Worm (Caenorhabditis elegans) whole organism, young adult: ENCODE results near the gene hsd-2.
A peak's percentile ranks its signal among the peaks of the same experiment; 100 is the strongest.

Experiments used
- B0035.1 ChIP-seq: sonication (generic microtip); optimal IDR thresholded peaks from 2 replicates; lab custom pipeline; 2016; ENCODE audit warnings: missing genetic modification characterization, mild to moderate bottlenecking, missing compliant biosample characterization, missing genotype, missing genetic modification reagents
- C17E4.6 ChIP-seq: fragments of 200-800 bp; sonication (Bioruptor generic); IDR thresholded peaks from 2 replicates; pipeline ENCODE4 v1.3.6; 2022; ENCODE audit warnings: missing genetic modification reagents, missing genetic modification characterization, missing compliant biosample characterization
- D2030.7 ChIP-seq: fragments of 200-800 bp; sonication (Bioruptor generic); IDR thresholded peaks from 2 replicates; pipeline ENCODE4 v1.3.6; 2022; ENCODE audit warnings: missing genetic modification reagents, missing genetic modification characterization, missing compliant biosample characterization
- F23B12.7 ChIP-seq: sonication (generic microtip); optimal IDR thresholded peaks from 2 replicates; lab custom pipeline; 2017; ENCODE audit warnings: missing genetic modification characterization, mild to moderate bottlenecking, missing compliant biosample characterization, antibody characterized with exemption, moderate library complexity; ENCODE audit not compliant: insufficient read depth
- F33H1.4 ChIP-seq: fragments of 200-800 bp; sonication (Bioruptor generic); IDR thresholded peaks from 2 replicates; pipeline ENCODE4 v1.3.6; 2022; ENCODE audit warnings: missing genetic modification reagents, missing genetic modification characterization, missing compliant biosample characterization
- F37B4.10 ChIP-seq: fragments of 200-800 bp; sonication (Bioruptor generic); IDR thresholded peaks from 2 replicates; pipeline ENCODE4 v1.3.6; 2022; ENCODE audit warnings: missing genetic modification characterization, missing compliant biosample characterization
- F39B2.1 ChIP-seq: fragments of 200-800 bp; sonication (Bioruptor generic); IDR thresholded peaks from 2 replicates; pipeline ENCODE4 v1.3.6; 2022; ENCODE audit warnings: missing genetic modification reagents, missing genetic modification characterization, missing compliant biosample characterization
- F52B5.7 ChIP-seq: sonication (generic microtip); optimal IDR thresholded peaks from 2 replicates; lab custom pipeline; 2016; ENCODE audit warnings: mild to moderate bottlenecking, missing genetic modification characterization, missing compliant biosample characterization
- F57C9.4 ChIP-seq: sonication (generic microtip); optimal IDR thresholded peaks from 2 replicates; lab custom pipeline; 2017; ENCODE audit warnings: mild to moderate bottlenecking, missing genetic modification characterization, missing compliant biosample characterization
- K11D2.4 ChIP-seq: fragments of 200-800 bp; sonication (Bioruptor generic); IDR thresholded peaks from 2 replicates; pipeline ENCODE4 v1.3.6; 2022; ENCODE audit warnings: missing genetic modification reagents, missing genetic modification characterization, missing compliant biosample characterization
- K12H6.12 ChIP-seq: fragments of 200-800 bp; sonication (Bioruptor generic); optimal IDR thresholded peaks from 2 replicates; lab custom pipeline; 2018; ENCODE audit warnings: mild to moderate bottlenecking, missing genetic modification characterization, missing compliant biosample characterization
- T26A5.8 ChIP-seq: sonication (generic microtip); optimal IDR thresholded peaks from 2 replicates; lab custom pipeline; 2016; ENCODE audit warnings: missing genetic modification characterization, missing compliant biosample characterization
- Y53F4B.3 ChIP-seq: fragments of 200-800 bp; sonication (Bioruptor generic); IDR thresholded peaks from 2 replicates; pipeline ENCODE4 v1.3.6; 2022; ENCODE audit warnings: missing genetic modification reagents, missing genetic modification characterization, missing compliant biosample characterization
- Y79H2A.3 ChIP-seq: fragments of 200-800 bp; sonication (Bioruptor generic); conservative IDR thresholded peaks from 2 replicates; pipeline ENCODE4 v1.3.6; 2022; ENCODE audit warnings: missing genetic modification reagents, missing genetic modification characterization, missing compliant biosample characterization
- ama-1 ChIP-seq, 3 experiments: fragments of 150-350 bp in 1 of 3; sonication (generic microtip) in 2 of 3; optimal IDR thresholded peaks; 2 replicates each; lab custom pipeline; 2014 to 2018; ENCODE audit warnings: missing biosample characterization in 2 of 3, missing genetic modification characterization in 2 of 3, missing genetic modification reagents in 2 of 3
- aptf-3 ChIP-seq: fragments of 200-800 bp; sonication (Bioruptor generic); IDR thresholded peaks from 2 replicates; pipeline ENCODE4 v1.3.6; 2022; ENCODE audit warnings: missing genetic modification characterization, missing compliant biosample characterization
- atf-7 ChIP-seq: sonication (generic microtip); optimal IDR thresholded peaks from 2 replicates; lab custom pipeline; 2017; ENCODE audit warnings: mild to moderate bottlenecking, missing genetic modification characterization, missing compliant biosample characterization
- bed-2 ChIP-seq: fragments of 200-800 bp; sonication (Bioruptor generic); IDR thresholded peaks from 2 replicates; pipeline ENCODE4 v1.3.6; 2022; ENCODE audit warnings: missing genetic modification reagents, missing genetic modification characterization, missing compliant biosample characterization
- ceh-100 ChIP-seq: fragments of 200-800 bp; sonication (Bioruptor generic); IDR thresholded peaks from 2 replicates; pipeline ENCODE4 v1.3.6; 2022; ENCODE audit warnings: missing genetic modification reagents, missing genetic modification characterization, missing compliant biosample characterization
- die-1 ChIP-seq: sonication (generic microtip); optimal IDR thresholded peaks from 2 replicates; lab custom pipeline; 2016; ENCODE audit warnings: missing genotype, mild to moderate bottlenecking, missing genetic modification characterization, missing compliant biosample characterization
- dox-1 ChIP-seq: fragments of 200-800 bp; sonication (Bioruptor generic); IDR thresholded peaks from 2 replicates; pipeline ENCODE4 v1.3.6; 2022; ENCODE audit warnings: missing genetic modification reagents, missing genetic modification characterization, missing compliant biosample characterization
- dpl-1 ChIP-seq: fragments of 150-350 bp; optimal IDR thresholded peaks from 2 replicates; lab custom pipeline; 2014; ENCODE audit warnings: missing biosample characterization, missing genetic modification reagents, missing genetic modification characterization
- efl-1 ChIP-seq: fragments of 150-350 bp; optimal IDR thresholded peaks from 2 replicates; lab custom pipeline; 2014; ENCODE audit warnings: missing biosample characterization, missing genetic modification reagents, missing genetic modification characterization
- egrh-3 ChIP-seq: fragments of 200-800 bp; sonication (Bioruptor generic); IDR thresholded peaks from 2 replicates; pipeline ENCODE4 v1.3.6; 2022; ENCODE audit warnings: missing genetic modification reagents, missing genetic modification characterization, missing compliant biosample characterization
- ekl-4 ChIP-seq: fragments of 200-800 bp; sonication (Bioruptor generic); IDR thresholded peaks from 2 replicates; pipeline ENCODE4 v1.3.6; 2022; ENCODE audit warnings: missing genetic modification reagents, missing genetic modification characterization, missing compliant biosample characterization
- him-1 ChIP-seq: sonication (generic microtip); optimal IDR thresholded peaks from 2 replicates; lab custom pipeline; 2016; ENCODE audit warnings: missing genotype, missing genetic modification reagents, missing genetic modification characterization, missing compliant biosample characterization
- hlh-26 ChIP-seq: fragments of 200-800 bp; sonication (Bioruptor generic); conservative IDR thresholded peaks from 2 replicates; pipeline ENCODE4 v1.3.6; 2022; ENCODE audit warnings: missing genetic modification reagents, missing genetic modification characterization, missing compliant biosample characterization
- hmg-1.2 ChIP-seq: fragments of 200-800 bp; sonication (Bioruptor generic); IDR thresholded peaks from 2 replicates; pipeline ENCODE4 v1.3.6; 2022; ENCODE audit warnings: missing genetic modification reagents, missing genetic modification characterization, missing compliant biosample characterization
- hmg-20 ChIP-seq: fragments of 200-800 bp; sonication (Bioruptor generic); IDR thresholded peaks from 2 replicates; pipeline ENCODE4 v1.3.6; 2022; ENCODE audit warnings: missing genetic modification reagents, missing genetic modification characterization, missing compliant biosample characterization
- hrde-1 ChIP-seq: sonication (generic microtip); optimal IDR thresholded peaks from 2 replicates; lab custom pipeline; 2016; ENCODE audit warnings: missing genetic modification characterization, mild to moderate bottlenecking, missing compliant biosample characterization, moderate library complexity, missing genotype, missing genetic modification reagents, borderline replicate concordance
- let-526 ChIP-seq: fragments of 200-800 bp; sonication (Bioruptor generic); IDR thresholded peaks from 2 replicates; pipeline ENCODE4 v1.3.6; 2022; ENCODE audit warnings: missing genetic modification reagents, missing genetic modification characterization, missing compliant biosample characterization
- lsl-1 ChIP-seq: fragments of 200-800 bp; sonication (Bioruptor generic); optimal IDR thresholded peaks from 2 replicates; lab custom pipeline; 2018; ENCODE audit warnings: mild to moderate bottlenecking, missing genetic modification characterization, moderate library complexity, missing compliant biosample characterization
- madf-10 ChIP-seq: sonication (generic microtip); optimal IDR thresholded peaks from 2 replicates; lab custom pipeline; 2016; ENCODE audit warnings: mild to moderate bottlenecking, missing genetic modification characterization, missing compliant biosample characterization
- mel-28 ChIP-seq: sonication (generic microtip); optimal IDR thresholded peaks from 2 replicates; lab custom pipeline; 2016; ENCODE audit warnings: borderline replicate concordance, mild to moderate bottlenecking, missing genetic modification characterization, missing compliant biosample characterization
- mes-4 ChIP-seq: sonication (generic microtip); optimal IDR thresholded peaks from 2 replicates; lab custom pipeline; 2016; ENCODE audit warnings: missing genotype, missing genetic modification characterization, missing compliant biosample characterization
- nfya-2 ChIP-seq: fragments of 200-800 bp; sonication (Bioruptor generic); IDR thresholded peaks from 2 replicates; pipeline ENCODE4 v1.3.6; 2022; ENCODE audit warnings: missing genetic modification reagents, missing genetic modification characterization, missing compliant biosample characterization
- pbrm-1 ChIP-seq: fragments of 200-800 bp; sonication (Bioruptor generic); IDR thresholded peaks from 2 replicates; pipeline ENCODE4 v1.3.6; 2022; ENCODE audit warnings: missing genetic modification reagents, missing genetic modification characterization, missing compliant biosample characterization
- pha-4 ChIP-seq: fragments of 150-350 bp; sonication (generic microtip); optimal IDR thresholded peaks from 2 replicates; lab custom pipeline; 2014; ENCODE audit warnings: missing biosample characterization, missing genetic modification reagents, missing genetic modification characterization
- rpc-1 ChIP-seq, 2 experiments: fragments of 150-350 bp in 1 of 2; sonication (generic microtip) in 1 of 2; optimal IDR thresholded peaks; 2 replicates each; lab custom pipeline; 2014 to 2018; ENCODE audit warnings: missing biosample characterization in 1 of 2, missing genetic modification characterization in 1 of 2, missing genetic modification reagents in 1 of 2, missing genotype in 1 of 2
- snpc-3.4 ChIP-seq: sonication (generic microtip); optimal IDR thresholded peaks from 2 replicates; lab custom pipeline; 2017; ENCODE audit warnings: missing genetic modification characterization, mild to moderate bottlenecking, missing compliant biosample characterization, antibody characterized with exemption, moderate library complexity, missing genotype, missing genetic modification reagents
- snpc-4 ChIP-seq, 5 experiments: fragments of 150-350 bp in 1 of 5; sonication (generic microtip) in 4 of 5; optimal IDR thresholded peaks; 2 replicates each; lab custom pipeline; 2014 to 2018; ENCODE audit warnings: missing genetic modification characterization in 5 of 5, missing biosample characterization in 3 of 5, antibody characterized with exemption in 2 of 5, mild to moderate bottlenecking in 2 of 5, missing compliant biosample characterization in 2 of 5, missing genotype in 2 of 5, moderate library complexity in 2 of 5, missing genetic modification reagents in 1 of 5
- sptf-2 ChIP-seq: fragments of 200-800 bp; sonication (Bioruptor generic); optimal IDR thresholded peaks from 2 replicates; lab custom pipeline; 2018; ENCODE audit warnings: mild to moderate bottlenecking, missing genetic modification characterization, missing compliant biosample characterization
- tlf-1 ChIP-seq: fragments of 200-800 bp; sonication (Bioruptor generic); optimal IDR thresholded peaks from 2 replicates; lab custom pipeline; 2018; ENCODE audit warnings: mild to moderate bottlenecking, missing genetic modification characterization, missing compliant biosample characterization
- unc-130 ChIP-seq: sonication (generic microtip); optimal IDR thresholded peaks from 2 replicates; lab custom pipeline; 2016; ENCODE audit warnings: missing genetic modification reagents, missing genetic modification characterization, missing compliant biosample characterization
- unc-62 ChIP-seq: fragments of 150-350 bp; optimal IDR thresholded peaks from 2 replicates; lab custom pipeline; 2014; ENCODE audit warnings: missing biosample characterization, missing genetic modification reagents, missing genetic modification characterization
- zim-3 ChIP-seq: sonication (generic microtip); optimal IDR thresholded peaks from 2 replicates; lab custom pipeline; 2017; ENCODE audit warnings: mild to moderate bottlenecking, missing genetic modification characterization, moderate library complexity, missing compliant biosample characterization
- ztf-28 ChIP-seq: fragments of 200-800 bp; sonication (Bioruptor generic); IDR thresholded peaks from 2 replicates; pipeline ENCODE4 v1.3.6; 2022; ENCODE audit warnings: missing genetic modification reagents, missing genetic modification characterization, missing compliant biosample characterization

The hsd-2 gene

DNA sequence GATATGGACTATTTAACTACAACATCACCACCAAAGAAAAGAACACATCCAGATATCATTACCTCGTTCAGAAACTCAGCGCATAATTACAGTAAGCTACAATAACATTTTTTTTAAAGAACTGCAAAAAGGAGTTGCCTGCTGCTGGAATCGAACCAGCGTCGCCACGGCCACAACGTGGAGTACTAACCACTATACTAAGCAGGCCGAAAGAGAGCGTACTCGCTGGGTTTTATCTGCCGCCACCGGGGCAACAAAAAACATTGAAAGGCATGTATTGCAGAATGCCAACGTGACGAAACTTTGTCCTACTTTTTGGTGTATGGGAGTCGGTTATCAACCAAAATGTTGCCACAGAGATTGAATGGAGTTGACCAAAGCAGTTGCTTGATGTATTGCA, 17.6 kb downstream of the hsd-2 start (continued):
- peak; percentile 1 for TF ChIP-seq hrde-1 (tag; lab: Kevin White, UChicago)
- TF ChIP-seq Y53F4B.3 (GFP tag; lab: Robert Waterston, UW), result 0 out of 2 replicates have a peak, but pooled peaks have one; percentile 39
- peak; percentile 91 for TF ChIP-seq ztf-28 (GFP tag; lab: Robert Waterston, UW)
- TF ChIP-seq efl-1 (GFP tag; lab: Kevin White, UChicago), result no peak
- peak; percentile 75 for TF ChIP-seq dox-1 (GFP tag; lab: Robert Waterston, UW)
- TF ChIP-seq sptf-2, result no peak
- TF ChIP-seq F57C9.4 (tag; lab: Kevin White, UChicago), result no peak
- no peak for TF ChIP-seq B0035.1 (tag; lab: Kevin White, UChicago)
- TF ChIP-seq F33H1.4, result no peak
- peak; percentile 46 for TF ChIP-seq atf-7
- TF ChIP-seq bed-2 (GFP tag; lab: Robert Waterston, UW), result no peak
- peak; percentile 77 for TF ChIP-seq hmg-20 (GFP tag; lab: Robert Waterston, UW)
- no peak for TF ChIP-seq hlh-26 (GFP tag; lab: Robert Waterston, UW)
- peak; percentile 34; the same call in 1 of the 2 replicates for TF ChIP-seq egrh-3 (GFP tag; lab: Robert Waterston, UW)
- no peak for TF ChIP-seq unc-130 (GFP tag; lab: Kevin White, UChicago)
- no peak for TF ChIP-seq nfya-2 (GFP tag; lab: Robert Waterston, UW)
- peak; percentile 57 for TF ChIP-seq zim-3 (tag; lab: Kevin White, UChicago)
- no peak for TF ChIP-seq pha-4 (tag; lab: Kevin White, UChicago)
- TF ChIP-seq die-1 (tag; lab: Kevin White, UChicago), result peak; percentile 84
- no peak for TF ChIP-seq F37B4.10 (GFP tag; lab: Robert Waterston, UW)
- peak; percentile 81 for TF ChIP-seq rpc-1 (optimal IDR thresholded peaks at IDR 0.05; lab: Kevin White, UChicago)
- peak; percentile 87 for TF ChIP-seq rpc-1 (tag; optimal IDR thresholded peaks at IDR 0.05; lab: Kevin White, UChicago)
- no peak for TF ChIP-seq K11D2.4 (GFP tag; lab: Robert Waterston, UW)
- peak; percentile 23 for TF ChIP-seq mes-4 (tag; lab: Kevin White, UChicago)
- TF ChIP-seq aptf-3 (GFP tag; lab: Robert Waterston, UW), result no peak; the same call in 1 of the 2 replicates
- peak; percentile 76 for TF ChIP-seq snpc-4 (GFP tag; optimal IDR thresholded peaks at IDR 0.05; lab: Kevin White, UChicago)
- TF ChIP-seq snpc-4 (tag; optimal IDR thresholded peaks at IDR 0.05; lab: Kevin White, UChicago), result peak in 1 of 4 experiments; percentile 71
- TF ChIP-seq let-526 (GFP tag; lab: Robert Waterston, UW), result no peak
- peak; percentile 72 for TF ChIP-seq madf-10 (tag; lab: Kevin White, UChicago)
- 0 out of 2 replicates have a peak, but pooled peaks have one; percentile 29 for TF ChIP-seq C17E4.6 (GFP tag; lab: Robert Waterston, UW)
- peak; percentile 37; the same call in 1 of the 2 replicates for TF ChIP-seq ceh-100
- TF ChIP-seq lsl-1, result peak; percentile 2
- TF ChIP-seq F39B2.1 (GFP tag; lab: Robert Waterston, UW), result no peak
- peak; percentile 87 for TF ChIP-seq F23B12.7 (tag; lab: Kevin White, UChicago)
- TF ChIP-seq F52B5.7 (tag; lab: Kevin White, UChicago), result peak; percentile 70
- no peak for TF ChIP-seq unc-62 (GFP tag; lab: Kevin White, UChicago)
- peak; percentile 14 for TF ChIP-seq snpc-3.4
- no peak for TF ChIP-seq tlf-1 (GFP tag; lab: Kevin White, UChicago)
- TF ChIP-seq hmg-1.2, result peak; percentile 83
- TF ChIP-seq Y79H2A.3 (GFP tag; lab: Robert Waterston, UW), result no peak
- TF ChIP-seq mel-28 (tag; lab: Kevin White, UChicago), result peak; percentile 35
- peak; percentile 14 for TF ChIP-seq T26A5.8
- peak; percentile 84 for TF ChIP-seq D2030.7 (GFP tag; lab: Robert Waterston, UW)
- TF ChIP-seq K12H6.12 (tag; lab: Kevin White, UChicago), result peak; percentile 62
- TF ChIP-seq dpl-1 (GFP tag; lab: Kevin White, UChicago), result no peak
- TF ChIP-seq ekl-4 (GFP tag; lab: Robert Waterston, UW), result peak; percentile 47; the same call in 1 of the 2 replicates
- TF ChIP-seq him-1 (tag; lab: Kevin White, UChicago), result peak; percentile 83
- TF ChIP-seq ama-1 (optimal IDR thresholded peaks at IDR 0.05; lab: Kevin White, UChicago), result no peak
- TF ChIP-seq ama-1 (GFP tag; optimal IDR thresholded peaks at IDR 0.05; lab: Kevin White, UChicago), result peak in 1 of 2 experiments; percentile 52
- TF ChIP-seq pbrm-1 (GFP tag; lab: Robert Waterston, UW), result peak; percentile 90
